Worm (Caenorhabditis elegans) whole organism, late embryonic: Measurements from ENCODE around the gene C39F7.1.

Experiments
- ama-1 ChIP-seq: fragments of 150-350 bp; optimal IDR thresholded peaks from 2 replicates; lab custom pipeline; 2014
- nfya-1 ChIP-seq: sonication (generic microtip); optimal IDR thresholded peaks from 2 replicates; lab custom pipeline; 2017; ENCODE audit warnings: missing genetic modification characterization, mild to moderate bottlenecking, missing compliant biosample characterization, antibody characterized with exemption, moderate library complexity
- nhr-11 ChIP-seq: fragments of 150-350 bp; optimal IDR thresholded peaks from 2 replicates; lab custom pipeline; 2014; ENCODE audit warnings: missing biosample characterization, missing genetic modification characterization
- pros-1 ChIP-seq: fragments of 150-350 bp; optimal IDR thresholded peaks from 2 replicates; lab custom pipeline; 2014; ENCODE audit warnings: missing biosample characterization, missing genetic modification reagents, missing genetic modification characterization

- TF ChIP-seq pros-1 (tag; lab: Kevin White, UChicago) (no peak), nfya-1 (tag; lab: Kevin White, UChicago) (no peak), nhr-11 (tag; lab: Kevin White, UChicago) (no peak), ama-1 (lab: Kevin White, UChicago) (no peak)
These were observed 33.9 kb upstream of the C39F7.1 start for ce11 chrV:1226239-1226638.
